Worm (Caenorhabditis elegans) whole organism, young adult: ENCODE results near the gene farl-11.

Experiments
- B0019.2 ChIP-seq: fragments of 200-800 bp; sonication (Bioruptor generic); conservative IDR thresholded peaks from 2 replicates; pipeline ENCODE4 v1.3.6; 2022; ENCODE audit warnings: missing genetic modification reagents, missing genetic modification characterization, missing compliant biosample characterization
- B0261.1 ChIP-seq: sonication (generic microtip); optimal IDR thresholded peaks from 2 replicates; lab custom pipeline; 2016; ENCODE audit warnings: mild to moderate bottlenecking, missing genetic modification characterization, moderate library complexity, missing compliant biosample characterization
- B0336.3 ChIP-seq: fragments of 200-800 bp; sonication (Bioruptor generic); IDR thresholded peaks from 2 replicates; pipeline ENCODE4 v1.3.6; 2022; ENCODE audit warnings: missing genetic modification characterization, missing compliant biosample characterization
- F23B12.7 ChIP-seq: sonication (generic microtip); optimal IDR thresholded peaks from 2 replicates; lab custom pipeline; 2017; ENCODE audit warnings: missing genetic modification characterization, mild to moderate bottlenecking, missing compliant biosample characterization, antibody characterized with exemption, moderate library complexity; ENCODE audit not compliant: insufficient read depth
- F37B4.10 ChIP-seq: fragments of 200-800 bp; sonication (Bioruptor generic); IDR thresholded peaks from 2 replicates; pipeline ENCODE4 v1.3.6; 2022; ENCODE audit warnings: missing genetic modification characterization, missing compliant biosample characterization
- F39B2.1 ChIP-seq: fragments of 200-800 bp; sonication (Bioruptor generic); IDR thresholded peaks from 2 replicates; pipeline ENCODE4 v1.3.6; 2022; ENCODE audit warnings: missing genetic modification reagents, missing genetic modification characterization, missing compliant biosample characterization
- F52B5.7 ChIP-seq: sonication (generic microtip); optimal IDR thresholded peaks from 2 replicates; lab custom pipeline; 2016; ENCODE audit warnings: mild to moderate bottlenecking, missing genetic modification characterization, missing compliant biosample characterization
- F55B11.4 ChIP-seq: sonication (generic microtip); optimal IDR thresholded peaks from 2 replicates; lab custom pipeline; 2016; ENCODE audit warnings: missing compliant biosample characterization, missing genetic modification characterization, borderline replicate concordance; ENCODE audit not compliant: insufficient read depth
- F57C9.4 ChIP-seq: sonication (generic microtip); optimal IDR thresholded peaks from 2 replicates; lab custom pipeline; 2017; ENCODE audit warnings: mild to moderate bottlenecking, missing genetic modification characterization, missing compliant biosample characterization
- T26A5.8 ChIP-seq: sonication (generic microtip); optimal IDR thresholded peaks from 2 replicates; lab custom pipeline; 2016; ENCODE audit warnings: missing genetic modification characterization, missing compliant biosample characterization
- Y95B8A.8 ChIP-seq: fragments of 200-800 bp; sonication (Bioruptor generic); IDR thresholded peaks from 2 replicates; pipeline ENCODE4 v1.3.6; 2022; ENCODE audit warnings: missing genetic modification reagents, missing genetic modification characterization, missing compliant biosample characterization
- ama-1 ChIP-seq, 3 experiments: fragments of 150-350 bp in 1 of 3; sonication (generic microtip) in 2 of 3; optimal IDR thresholded peaks; 2 replicates each; lab custom pipeline; 2014 to 2018; ENCODE audit warnings: missing biosample characterization in 2 of 3, missing genetic modification characterization in 2 of 3, missing genetic modification reagents in 2 of 3
- aptf-2 ChIP-seq: fragments of 200-800 bp; sonication (Bioruptor generic); conservative IDR thresholded peaks from 2 replicates; pipeline ENCODE4 v1.3.6; 2022; ENCODE audit warnings: missing genetic modification reagents, missing genetic modification characterization, missing compliant biosample characterization
- bed-2 ChIP-seq: fragments of 200-800 bp; sonication (Bioruptor generic); IDR thresholded peaks from 2 replicates; pipeline ENCODE4 v1.3.6; 2022; ENCODE audit warnings: missing genetic modification reagents, missing genetic modification characterization, missing compliant biosample characterization
- ccch-3 ChIP-seq: fragments of 200-800 bp; sonication (Bioruptor generic); optimal IDR thresholded peaks from 2 replicates; lab custom pipeline; 2018; ENCODE audit warnings: mild to moderate bottlenecking, missing genetic modification characterization, missing compliant biosample characterization
- ceh-100 ChIP-seq: fragments of 200-800 bp; sonication (Bioruptor generic); IDR thresholded peaks from 2 replicates; pipeline ENCODE4 v1.3.6; 2022; ENCODE audit warnings: missing genetic modification reagents, missing genetic modification characterization, missing compliant biosample characterization
- chd-7 ChIP-seq: sonication (generic microtip); optimal IDR thresholded peaks from 2 replicates; lab custom pipeline; 2016; ENCODE audit warnings: mild to moderate bottlenecking, missing genetic modification characterization, moderate library complexity, missing compliant biosample characterization
- dox-1 ChIP-seq: fragments of 200-800 bp; sonication (Bioruptor generic); IDR thresholded peaks from 2 replicates; pipeline ENCODE4 v1.3.6; 2022; ENCODE audit warnings: missing genetic modification reagents, missing genetic modification characterization, missing compliant biosample characterization
- dpff-1 ChIP-seq: sonication (generic microtip); optimal IDR thresholded peaks from 2 replicates; lab custom pipeline; 2017; ENCODE audit warnings: mild to moderate bottlenecking, missing genetic modification characterization, missing compliant biosample characterization
- ekl-4 ChIP-seq: fragments of 200-800 bp; sonication (Bioruptor generic); IDR thresholded peaks from 2 replicates; pipeline ENCODE4 v1.3.6; 2022; ENCODE audit warnings: missing genetic modification reagents, missing genetic modification characterization, missing compliant biosample characterization
- him-1 ChIP-seq: sonication (generic microtip); optimal IDR thresholded peaks from 2 replicates; lab custom pipeline; 2016; ENCODE audit warnings: missing genotype, missing genetic modification reagents, missing genetic modification characterization, missing compliant biosample characterization
- let-526 ChIP-seq: fragments of 200-800 bp; sonication (Bioruptor generic); IDR thresholded peaks from 2 replicates; pipeline ENCODE4 v1.3.6; 2022; ENCODE audit warnings: missing genetic modification reagents, missing genetic modification characterization, missing compliant biosample characterization
- lsl-1 ChIP-seq: fragments of 200-800 bp; sonication (Bioruptor generic); optimal IDR thresholded peaks from 2 replicates; lab custom pipeline; 2018; ENCODE audit warnings: mild to moderate bottlenecking, missing genetic modification characterization, moderate library complexity, missing compliant biosample characterization
- lsy-27 ChIP-seq: sonication (generic microtip); optimal IDR thresholded peaks from 2 replicates; lab custom pipeline; 2017; ENCODE audit warnings: missing genetic modification characterization, mild to moderate bottlenecking, missing compliant biosample characterization, antibody characterized with exemption, missing genotype, borderline replicate concordance; ENCODE audit not compliant: insufficient read depth
- madf-8 ChIP-seq: fragments of 200-800 bp; sonication (Bioruptor generic); conservative IDR thresholded peaks from 2 replicates; pipeline ENCODE4 v1.3.6; 2022; ENCODE audit warnings: missing genetic modification reagents, missing genetic modification characterization, missing compliant biosample characterization
- mes-4 ChIP-seq: sonication (generic microtip); optimal IDR thresholded peaks from 2 replicates; lab custom pipeline; 2016; ENCODE audit warnings: missing genotype, missing genetic modification characterization, missing compliant biosample characterization
- nhr-27 ChIP-seq: fragments of 200-800 bp; sonication (Bioruptor generic); optimal IDR thresholded peaks from 2 replicates; lab custom pipeline; 2018; ENCODE audit warnings: mild to moderate bottlenecking, missing genetic modification characterization, moderate library complexity, missing compliant biosample characterization
- nhr-80 ChIP-seq: sonication (generic microtip); optimal IDR thresholded peaks from 2 replicates; lab custom pipeline; 2016; ENCODE audit warnings: missing genetic modification characterization, missing compliant biosample characterization
- pha-4 ChIP-seq: fragments of 150-350 bp; sonication (generic microtip); optimal IDR thresholded peaks from 2 replicates; lab custom pipeline; 2014; ENCODE audit warnings: missing biosample characterization, missing genetic modification reagents, missing genetic modification characterization
- rpc-1 ChIP-seq, 2 experiments: fragments of 150-350 bp in 1 of 2; sonication (generic microtip) in 1 of 2; optimal IDR thresholded peaks; 2 replicates each; lab custom pipeline; 2014 to 2018; ENCODE audit warnings: missing biosample characterization in 1 of 2, missing genetic modification characterization in 1 of 2, missing genetic modification reagents in 1 of 2, missing genotype in 1 of 2
- snpc-3.4 ChIP-seq: sonication (generic microtip); optimal IDR thresholded peaks from 2 replicates; lab custom pipeline; 2017; ENCODE audit warnings: missing genetic modification characterization, mild to moderate bottlenecking, missing compliant biosample characterization, antibody characterized with exemption, moderate library complexity, missing genotype, missing genetic modification reagents
- snpc-4 ChIP-seq, 5 experiments: fragments of 150-350 bp in 1 of 5; sonication (generic microtip) in 4 of 5; optimal IDR thresholded peaks; 2 replicates each; lab custom pipeline; 2014 to 2018; ENCODE audit warnings: missing genetic modification characterization in 5 of 5, missing biosample characterization in 3 of 5, antibody characterized with exemption in 2 of 5, mild to moderate bottlenecking in 2 of 5, missing compliant biosample characterization in 2 of 5, missing genotype in 2 of 5, moderate library complexity in 2 of 5, missing genetic modification reagents in 1 of 5
- somi-1 ChIP-seq: fragments of 200-800 bp; sonication (Bioruptor generic); optimal IDR thresholded peaks from 2 replicates; lab custom pipeline; 2018; ENCODE audit warnings: mild to moderate bottlenecking, missing genetic modification characterization, missing compliant biosample characterization
- tbp1 ChIP-seq: fragments of 200-800 bp; sonication (Bioruptor generic); optimal IDR thresholded peaks from 2 replicates; lab custom pipeline; 2018; ENCODE audit warnings: mild to moderate bottlenecking, missing genetic modification characterization, missing compliant biosample characterization
- ztf-22 ChIP-seq: fragments of 200-800 bp; sonication (Bioruptor generic); optimal IDR thresholded peaks from 2 replicates; lab custom pipeline; 2018; ENCODE audit warnings: mild to moderate bottlenecking, missing genetic modification characterization, moderate library complexity, missing compliant biosample characterization
- ztf-25 ChIP-seq: fragments of 200-800 bp; sonication (Bioruptor generic); IDR thresholded peaks from 2 replicates; pipeline ENCODE4 v1.3.6; 2022; ENCODE audit warnings: missing genetic modification reagents, missing genetic modification characterization, missing compliant biosample characterization
- ztf-28 ChIP-seq: fragments of 200-800 bp; sonication (Bioruptor generic); IDR thresholded peaks from 2 replicates; pipeline ENCODE4 v1.3.6; 2022; ENCODE audit warnings: missing genetic modification reagents, missing genetic modification characterization, missing compliant biosample characterization
- ztf-3 ChIP-seq: fragments of 200-800 bp; sonication (Bioruptor generic); optimal IDR thresholded peaks from 2 replicates; lab custom pipeline; 2018; ENCODE audit warnings: mild to moderate bottlenecking, missing genetic modification characterization, missing compliant biosample characterization

The farl-11 gene

ce11 chrII:7131871-7132693, 27.2 kb upstream of the farl-11 start, which contains the start of the genes T07F8.4 and gld-3 (continued):
- TF ChIP-seq F57C9.4 (no peak), B0336.3 (no peak), snpc-3.4 (tag; lab: Kevin White, UChicago) (peak; percentile 24), tbp1 (GFP tag; lab: Kevin White, UChicago) (no peak), Y95B8A.8 (GFP tag; lab: Robert Waterston, UW) (0 out of 2 replicates have a peak, but pooled peaks have one; percentile 37), ztf-3 (GFP tag; lab: Kevin White, UChicago) (no peak), somi-1 (no peak), F37B4.10 (GFP tag; lab: Robert Waterston, UW) (no peak), ztf-22 (GFP tag; lab: Kevin White, UChicago) (no peak), nhr-80 (no peak), ztf-28 (GFP tag; lab: Robert Waterston, UW) (0 out of 2 replicates have a peak, but pooled peaks have one; percentile 4), chd-7 (tag; lab: Kevin White, UChicago) (no peak), ekl-4 (GFP tag; lab: Robert Waterston, UW) (0 out of 2 replicates have a peak, but pooled peaks have one; percentile 28), let-526 (GFP tag; lab: Robert Waterston, UW) (no peak), bed-2 (GFP tag; lab: Robert Waterston, UW) (no peak), nhr-27 (tag; lab: Kevin White, UChicago) (no peak), aptf-2 (GFP tag; lab: Robert Waterston, UW) (no peak), ama-1 (optimal IDR thresholded peaks at IDR 0.05; lab: Kevin White, UChicago) (no peak), ama-1 (GFP tag; optimal IDR thresholded peaks at IDR 0.05; lab: Kevin White, UChicago) (no peak), lsl-1 (peak; percentile 96), F52B5.7 (no peak), B0261.1 (tag; lab: Kevin White, UChicago) (no peak), F39B2.1 (GFP tag; lab: Robert Waterston, UW) (no peak), dox-1 (GFP tag; lab: Robert Waterston, UW) (peak; percentile 69), mes-4 (tag; lab: Kevin White, UChicago) (no peak), ztf-25 (GFP tag; lab: Robert Waterston, UW) (no peak), ceh-100 (no peak), F23B12.7 (tag; lab: Kevin White, UChicago) (no peak), T26A5.8 (no peak), madf-8 (GFP tag; lab: Robert Waterston, UW) (peak; percentile 81), B0019.2 (GFP tag; lab: Robert Waterston, UW) (no peak), lsy-27 (tag; lab: Kevin White, UChicago) (no peak), ccch-3 (GFP tag; lab: Kevin White, UChicago) (no peak), F55B11.4 (tag; lab: Kevin White, UChicago) (no peak), pha-4 (tag; lab: Kevin White, UChicago) (no peak), rpc-1 (optimal IDR thresholded peaks at IDR 0.05; lab: Kevin White, UChicago) (no peak), rpc-1 (tag; optimal IDR thresholded peaks at IDR 0.05; lab: Kevin White, UChicago) (no peak), him-1 (tag; lab: Kevin White, UChicago) (peak; percentile 24), snpc-4 (GFP tag; optimal IDR thresholded peaks at IDR 0.05; lab: Kevin White, UChicago) (no peak), snpc-4 (tag; optimal IDR thresholded peaks at IDR 0.05; lab: Kevin White, UChicago) (peak in 2 of 4 experiments; percentile 15 to 32), dpff-1 (tag; lab: Kevin White, UChicago) (no peak)
